Worm (Caenorhabditis elegans) whole organism, late embryonic: ENCODE results near the gene Y65A5A.1.
"Not testable (repeated sequence)": the region's sequence is repeated elsewhere in the genome, so short reads cannot be mapped to it uniquely, and the experiment has no call there.

Source experiments
- C08G9.2 ChIP-seq: sonication (generic microtip); optimal IDR thresholded peaks from 2 replicates; lab custom pipeline; 2016; ENCODE audit warnings: mild to moderate bottlenecking, missing genetic modification characterization, moderate library complexity, missing compliant biosample characterization
- F13H6.1 ChIP-seq: sonication (generic microtip); optimal IDR thresholded peaks from 2 replicates; lab custom pipeline; 2016; ENCODE audit warnings: missing genetic modification characterization, missing compliant biosample characterization
- K02D7.2 ChIP-seq: sonication (generic microtip); optimal IDR thresholded peaks from 2 replicates; lab custom pipeline; 2017; ENCODE audit warnings: mild to moderate bottlenecking, missing genetic modification characterization, missing compliant biosample characterization
- K09A11.1 ChIP-seq: sonication (generic microtip); optimal IDR thresholded peaks from 2 replicates; lab custom pipeline; 2017; ENCODE audit warnings: antibody characterized with exemption, mild to moderate bottlenecking, missing genetic modification characterization, missing compliant biosample characterization; ENCODE audit not compliant: insufficient read depth
- T23F11.4 ChIP-seq: fragments of 200-800 bp; sonication (Bioruptor generic); optimal IDR thresholded peaks from 2 replicates; lab custom pipeline; 2018; ENCODE audit warnings: mild to moderate bottlenecking, missing genetic modification characterization, missing compliant biosample characterization
- ceh-14 ChIP-seq: sonication (generic microtip); optimal IDR thresholded peaks from 2 replicates; lab custom pipeline; 2016; ENCODE audit warnings: missing genotype, missing genetic modification characterization, missing compliant biosample characterization
- ceh-18 ChIP-seq: sonication (generic microtip); optimal IDR thresholded peaks from 2 replicates; lab custom pipeline; 2016; ENCODE audit warnings: missing genetic modification characterization, missing compliant biosample characterization
- ceh-2 ChIP-seq: sonication (generic microtip); optimal IDR thresholded peaks from 2 replicates; lab custom pipeline; 2016; ENCODE audit warnings: missing genotype, missing genetic modification characterization, missing compliant biosample characterization
- ceh-24 ChIP-seq: sonication (generic microtip); optimal IDR thresholded peaks from 2 replicates; lab custom pipeline; 2016; ENCODE audit warnings: mild to moderate bottlenecking, missing genetic modification characterization, missing compliant biosample characterization
- ceh-31 ChIP-seq: sonication (generic microtip); optimal IDR thresholded peaks from 2 replicates; lab custom pipeline; 2016; ENCODE audit warnings: missing genetic modification characterization, missing compliant biosample characterization
- ceh-34 ChIP-seq: sonication (generic microtip); optimal IDR thresholded peaks from 2 replicates; lab custom pipeline; 2016; ENCODE audit warnings: mild to moderate bottlenecking, missing genetic modification characterization, missing compliant biosample characterization
- ceh-48 ChIP-seq: sonication (generic microtip); optimal IDR thresholded peaks from 2 replicates; lab custom pipeline; 2016; ENCODE audit warnings: missing genetic modification characterization, inconsistent platforms, missing compliant biosample characterization
- ceh-9 ChIP-seq: sonication (generic microtip); optimal IDR thresholded peaks from 2 replicates; lab custom pipeline; 2016; ENCODE audit warnings: mild to moderate bottlenecking, missing genetic modification characterization, inconsistent platforms, missing compliant biosample characterization
- che-1 ChIP-seq: sonication (generic microtip); optimal IDR thresholded peaks from 2 replicates; lab custom pipeline; 2016; ENCODE audit warnings: mild to moderate bottlenecking, missing genetic modification characterization, missing compliant biosample characterization
- dmd-4 ChIP-seq: sonication (generic microtip); optimal IDR thresholded peaks from 2 replicates; lab custom pipeline; 2016; ENCODE audit warnings: borderline replicate concordance, missing genetic modification characterization, missing compliant biosample characterization
- ets-4 ChIP-seq: sonication (generic microtip); optimal IDR thresholded peaks from 2 replicates; lab custom pipeline; 2016; ENCODE audit warnings: missing genetic modification characterization, missing compliant biosample characterization
- eyg-1 ChIP-seq: sonication (generic microtip); optimal IDR thresholded peaks from 2 replicates; lab custom pipeline; 2016; ENCODE audit warnings: missing genotype, missing genetic modification characterization, missing compliant biosample characterization
- fax-1 ChIP-seq: sonication (generic microtip); optimal IDR thresholded peaks from 2 replicates; lab custom pipeline; 2016; ENCODE audit warnings: missing genotype, missing genetic modification characterization, missing compliant biosample characterization
- fkh-10 ChIP-seq: fragments of 150-350 bp; optimal IDR thresholded peaks from 2 replicates; lab custom pipeline; 2014; ENCODE audit warnings: missing biosample characterization, missing genetic modification reagents, missing genetic modification characterization
- fkh-6 ChIP-seq: sonication (generic microtip); optimal IDR thresholded peaks from 2 replicates; lab custom pipeline; 2016; ENCODE audit warnings: missing genetic modification characterization, missing compliant biosample characterization
- hlh-13 ChIP-seq: fragments of 200-800 bp; sonication (Bioruptor generic); optimal IDR thresholded peaks from 2 replicates; lab custom pipeline; 2018; ENCODE audit warnings: mild to moderate bottlenecking, missing genetic modification characterization, missing compliant biosample characterization
- hlh-15 ChIP-seq: sonication (generic microtip); optimal IDR thresholded peaks from 2 replicates; lab custom pipeline; 2016; ENCODE audit warnings: missing genetic modification characterization, missing compliant biosample characterization
- hlh-6 ChIP-seq: sonication (generic microtip); optimal IDR thresholded peaks from 2 replicates; lab custom pipeline; 2016; ENCODE audit warnings: missing genotype, missing genetic modification characterization, missing compliant biosample characterization
- lim-6 ChIP-seq: sonication (generic microtip); optimal IDR thresholded peaks from 2 replicates; lab custom pipeline; 2016; ENCODE audit warnings: missing genetic modification characterization, missing compliant biosample characterization
- madf-2 ChIP-seq: sonication (generic microtip); optimal IDR thresholded peaks from 2 replicates; lab custom pipeline; 2017; ENCODE audit warnings: missing genetic modification characterization, missing compliant biosample characterization
- mec-3 ChIP-seq: sonication (generic microtip); optimal IDR thresholded peaks from 2 replicates; lab custom pipeline; 2016; ENCODE audit warnings: borderline replicate concordance, missing genetic modification characterization, missing compliant biosample characterization
- nhr-11 ChIP-seq: fragments of 150-350 bp; optimal IDR thresholded peaks from 2 replicates; lab custom pipeline; 2014; ENCODE audit warnings: missing biosample characterization, missing genetic modification characterization
- npax-4 ChIP-seq: sonication (generic microtip); optimal IDR thresholded peaks from 2 replicates; lab custom pipeline; 2016; ENCODE audit warnings: missing genetic modification characterization, missing compliant biosample characterization
- odd-2 ChIP-seq: sonication (generic microtip); optimal IDR thresholded peaks from 2 replicates; lab custom pipeline; 2017; ENCODE audit warnings: antibody characterized with exemption, mild to moderate bottlenecking, missing genetic modification characterization, missing compliant biosample characterization
- pha-2 ChIP-seq: sonication (generic microtip); optimal IDR thresholded peaks from 2 replicates; lab custom pipeline; 2017; ENCODE audit warnings: mild to moderate bottlenecking, missing genetic modification characterization, missing compliant biosample characterization
- pha-4 ChIP-seq: fragments of 150-350 bp; optimal IDR thresholded peaks from 2 replicates; lab custom pipeline; 2018; ENCODE audit warnings: missing biosample characterization, missing genetic modification reagents, missing genetic modification characterization
- pros-1 ChIP-seq: fragments of 150-350 bp; optimal IDR thresholded peaks from 2 replicates; lab custom pipeline; 2014; ENCODE audit warnings: missing biosample characterization, missing genetic modification reagents, missing genetic modification characterization
- ref-2 ChIP-seq: sonication (generic microtip); optimal IDR thresholded peaks from 2 replicates; lab custom pipeline; 2016; ENCODE audit warnings: missing genetic modification characterization, missing compliant biosample characterization
- rnt-1 ChIP-seq: sonication (generic microtip); optimal IDR thresholded peaks from 2 replicates; lab custom pipeline; 2016; ENCODE audit warnings: missing genetic modification characterization, missing compliant biosample characterization
- sdc-2 ChIP-seq: sonication (generic microtip); optimal IDR thresholded peaks from 2 replicates; lab custom pipeline; 2016; ENCODE audit warnings: missing genotype, missing genetic modification characterization, missing compliant biosample characterization
- sox-2 ChIP-seq: fragments of 200-800 bp; sonication (Bioruptor generic); IDR thresholded peaks from 2 replicates; pipeline ENCODE4 v1.3.6; 2022; ENCODE audit warnings: missing genetic modification reagents, missing genetic modification characterization, missing compliant biosample characterization
- sox-4 ChIP-seq: sonication (generic microtip); optimal IDR thresholded peaks from 2 replicates; lab custom pipeline; 2017; ENCODE audit warnings: mild to moderate bottlenecking, missing genetic modification characterization, inconsistent platforms, missing compliant biosample characterization
- tbx-2 ChIP-seq: sonication (generic microtip); optimal IDR thresholded peaks from 2 replicates; lab custom pipeline; 2016; ENCODE audit warnings: missing genetic modification characterization, missing compliant biosample characterization
- tbx-7 ChIP-seq: sonication (generic microtip); optimal IDR thresholded peaks from 2 replicates; lab custom pipeline; 2016; ENCODE audit warnings: missing genotype, missing genetic modification characterization, missing compliant biosample characterization
- ttx-3 ChIP-seq: sonication (generic microtip); optimal IDR thresholded peaks from 2 replicates; lab custom pipeline; 2016; ENCODE audit warnings: missing genetic modification reagents, missing genetic modification characterization, missing compliant biosample characterization
- unc-3 ChIP-seq, 2 experiments: fragments of 200-800 bp in 1 of 2; sonication (Bioruptor generic) in 1 of 2; sonication (generic microtip) in 1 of 2; conservative IDR thresholded peaks in 1 of 2; optimal IDR thresholded peaks in 1 of 2; 2 replicates each; pipeline versions ENCODE4 v1.3.6 to Lab custom; 2016 to 2022; ENCODE audit warnings: missing compliant biosample characterization in 2 of 2, missing genetic modification characterization in 2 of 2, missing genetic modification reagents in 1 of 2
- unc-42 ChIP-seq: sonication (generic microtip); optimal IDR thresholded peaks from 2 replicates; lab custom pipeline; 2016; ENCODE audit warnings: missing genotype, missing genetic modification characterization, missing compliant biosample characterization
- zip-5 ChIP-seq: sonication (generic microtip); optimal IDR thresholded peaks from 2 replicates; lab custom pipeline; 2016; ENCODE audit warnings: missing genetic modification characterization, missing compliant biosample characterization
- ztf-16 ChIP-seq: sonication (generic microtip); optimal IDR thresholded peaks from 2 replicates; lab custom pipeline; 2017; ENCODE audit warnings: missing genetic modification characterization, missing compliant biosample characterization

The Y65A5A.1 gene

DNA sequence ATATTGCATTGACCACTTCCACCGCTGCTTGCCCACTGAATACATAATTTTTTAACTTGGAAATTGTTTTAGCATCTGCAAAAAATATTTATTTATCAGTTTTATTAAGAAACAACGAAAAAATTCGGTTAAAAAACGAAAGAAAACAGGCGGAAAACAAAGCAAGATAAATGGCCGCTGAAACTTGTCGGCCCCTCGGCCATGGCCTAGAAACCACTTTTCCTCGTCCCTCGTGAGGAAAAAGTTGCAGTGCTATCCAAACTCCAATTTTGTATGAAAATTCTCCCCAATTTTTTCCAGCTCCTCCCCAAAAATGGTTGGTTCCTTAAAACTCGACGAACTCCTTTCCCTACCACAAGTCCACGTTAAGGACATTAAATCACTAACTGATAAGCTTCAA, 24.7 kb upstream of the Y65A5A.1 start, which contains the start of gene Y10G11A.1:
Gene Y10G11A.1 (plus strand): TSS at position 301 of the 400 bp plus-strand sequence.
- TF ChIP-seq ceh-24 (tag; lab: Kevin White, UChicago); fax-1; nhr-11 (tag; lab: Kevin White, UChicago): not testable (repeated sequence)
- TF ChIP-seq, all 69 proteins: peak for 0; not testable (repeated sequence) for 69

DNA sequence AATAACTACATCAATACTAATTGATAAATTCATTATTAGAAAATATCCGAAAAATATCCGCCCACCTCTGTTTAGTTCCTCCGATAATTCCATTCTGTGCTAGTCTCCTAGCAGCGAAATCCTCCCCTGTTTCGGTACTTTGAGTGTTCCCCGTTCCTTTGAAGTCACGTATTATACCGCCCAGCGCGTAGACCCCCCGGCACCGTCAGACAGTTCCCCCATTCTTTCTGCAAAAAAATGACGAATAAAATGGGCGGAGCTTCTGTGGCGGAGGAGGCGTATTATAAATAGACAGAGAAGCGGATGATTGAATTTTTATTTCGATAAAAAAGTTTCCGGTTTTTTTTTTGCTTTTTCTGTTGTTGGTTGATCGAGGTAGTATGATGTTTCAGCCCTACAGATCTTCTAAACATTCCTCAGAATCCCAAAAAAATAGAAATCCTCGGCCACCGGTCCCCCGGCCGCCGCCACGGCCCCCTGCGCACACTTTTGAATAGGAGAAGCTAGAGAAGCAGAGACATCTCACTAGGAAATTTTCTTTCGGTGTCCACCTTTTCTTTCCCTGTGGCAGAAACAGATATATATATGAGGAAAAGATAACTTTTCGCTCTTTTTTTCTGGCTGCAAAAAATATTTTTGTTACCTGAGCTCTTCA, 22.4 kb upstream of the Y65A5A.1 start:
- TF ChIP-seq ceh-34: no peak
- peak; percentile 1 for TF ChIP-seq C08G9.2 (tag; lab: Kevin White, UChicago)
- peak; percentile 47 for TF ChIP-seq ceh-31 (tag; lab: Kevin White, UChicago)

DNA sequence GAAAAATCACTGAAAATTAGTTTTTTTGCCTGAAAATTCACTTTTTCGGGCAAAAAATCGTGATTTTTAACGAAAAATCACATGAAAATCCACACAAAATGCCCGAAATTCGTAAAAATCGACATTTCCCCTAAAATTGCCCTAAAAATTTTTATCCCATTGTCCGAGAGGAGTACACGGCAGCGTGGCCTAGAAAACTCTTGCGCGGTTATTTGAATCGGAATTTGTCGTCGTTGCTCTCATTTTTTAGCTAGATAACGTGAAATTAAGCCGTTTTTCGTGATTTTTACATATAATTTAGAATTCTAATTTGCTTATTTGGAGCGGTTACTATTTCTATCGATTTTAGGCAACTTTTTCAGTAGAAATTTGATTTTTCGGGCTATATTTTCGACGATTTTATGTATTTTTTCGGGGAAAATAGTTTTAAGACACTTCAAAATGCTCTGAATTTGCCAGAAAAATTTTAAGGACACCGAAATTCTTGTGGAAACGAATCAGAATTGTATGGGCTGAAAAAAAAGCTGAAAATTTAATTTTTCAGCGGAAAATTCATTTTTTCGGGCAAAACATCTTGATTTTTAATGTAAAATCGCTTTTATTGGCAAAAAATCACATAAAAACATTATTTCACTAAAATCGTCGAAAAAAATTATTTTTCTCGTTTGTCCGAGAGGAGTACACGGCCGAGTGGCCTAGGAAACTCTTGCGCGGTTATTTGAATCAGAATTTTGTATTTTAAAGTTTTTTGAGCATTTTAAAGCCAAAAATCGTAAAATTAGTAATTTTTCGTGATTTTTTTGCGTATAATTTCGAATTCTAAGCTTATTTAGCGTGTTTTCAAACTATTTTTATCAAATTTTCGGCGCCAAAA, 15.7 kb upstream of the Y65A5A.1 start:
- no peak for TF ChIP-seq ceh-48
- peak; percentile 57 for TF ChIP-seq hlh-15
- no peak for TF ChIP-seq npax-4 (tag; lab: Kevin White, UChicago)
- peak; percentile 70 for TF ChIP-seq ceh-14
- TF ChIP-seq K02D7.2 (tag; lab: Kevin White, UChicago): peak; percentile 19
- no peak for TF ChIP-seq pha-2
- TF ChIP-seq che-1 (tag; lab: Kevin White, UChicago): no peak
- TF ChIP-seq F13H6.1 (tag; lab: Kevin White, UChicago): peak; percentile 48
- no peak for TF ChIP-seq fkh-10 (GFP tag; lab: Kevin White, UChicago)
- TF ChIP-seq eyg-1 (tag; lab: Kevin White, UChicago): peak; percentile 69
- TF ChIP-seq ceh-9 (tag; lab: Kevin White, UChicago): no peak
- no peak for TF ChIP-seq nhr-11 (tag; lab: Kevin White, UChicago)
- no peak for TF ChIP-seq sox-4 (tag; lab: Kevin White, UChicago)
- no peak for TF ChIP-seq pha-4 (tag; lab: Kevin White, UChicago)
- no peak for TF ChIP-seq hlh-13 (GFP tag; lab: Kevin White, UChicago)
- TF ChIP-seq rnt-1 (tag; lab: Kevin White, UChicago): peak; percentile 82
- peak; percentile 8 for TF ChIP-seq madf-2
- TF ChIP-seq fkh-6: peak; percentile 31
- no peak for TF ChIP-seq dmd-4 (tag; lab: Kevin White, UChicago)
- TF ChIP-seq T23F11.4 (GFP tag; lab: Kevin White, UChicago): no peak
- peak; percentile 63 for TF ChIP-seq lim-6
- peak; percentile 94 for TF ChIP-seq ceh-31 (tag; lab: Kevin White, UChicago)
- TF ChIP-seq ceh-18: no peak
- TF ChIP-seq unc-42 (tag; lab: Kevin White, UChicago): peak; percentile 45
- peak; percentile 92 for TF ChIP-seq ets-4 (tag; lab: Kevin White, UChicago)
- no peak for TF ChIP-seq pros-1
- TF ChIP-seq sox-2 (GFP tag; lab: Robert Waterston, UW): no peak
- no peak for TF ChIP-seq K09A11.1 (tag; lab: Kevin White, UChicago)
- TF ChIP-seq ceh-2: peak; percentile 86
- peak; percentile 44 for TF ChIP-seq hlh-6
- no peak for TF ChIP-seq odd-2
- TF ChIP-seq ref-2 (tag; lab: Kevin White, UChicago): peak; percentile 61
- peak; percentile 71 for TF ChIP-seq zip-5
- TF ChIP-seq C08G9.2 (tag; lab: Kevin White, UChicago): peak; percentile 98
- TF ChIP-seq sdc-2 (tag; lab: Kevin White, UChicago): no peak
- peak; percentile 78 for TF ChIP-seq mec-3 (tag; lab: Kevin White, UChicago)
- peak; percentile 90 for TF ChIP-seq tbx-7
- TF ChIP-seq unc-3 (GFP tag; conservative IDR thresholded peaks at IDR 0.05; lab: Robert Waterston, UW): peak; percentile 50; the same call in 1 of the 2 replicates
- peak; percentile 69 for TF ChIP-seq unc-3 (tag; optimal IDR thresholded peaks at IDR 0.05; lab: Kevin White, UChicago)
- TF ChIP-seq ztf-16 (tag; lab: Kevin White, UChicago): peak; percentile 51
- peak; percentile 78 for TF ChIP-seq tbx-2
- TF ChIP-seq ttx-3 (tag; lab: Kevin White, UChicago): no peak
- TF ChIP-seq fax-1: peak; percentile 75
